Fruit fly (Drosophila melanogaster): ENCODE results near the gene CG1146.
A peak's percentile ranks its signal among the peaks of the same experiment; 100 is the strongest.

CG1146 gene

dm6 chr3L:2536969-2537600 lies 48.5 kb downstream of the CG1146 start (continued):
- TF ChIP-seq Dp (GFP tag; optimal IDR thresholded peaks at IDR 0.05), result no peak
- peak; percentile 20 for TF ChIP-seq NfI (GFP tag; optimal IDR thresholded peaks at IDR 0.05)
- TF ChIP-seq rib (GFP tag; IDR thresholded peaks at IDR 0.05), result peak; percentile 39; the same call in 1 of the 2 replicates
- no peak for TF ChIP-seq Atf-2 (GFP tag; optimal IDR thresholded peaks at IDR 0.05)
- TF ChIP-seq CG15514 (GFP tag; optimal IDR thresholded peaks at IDR 0.05), result peak; percentile 79
- peak; percentile 70 for TF ChIP-seq CG8359 (GFP tag; optimal IDR thresholded peaks at IDR 0.05; ENCODE audit: borderline replicate concordance)
- TF ChIP-seq CG11504 (tag; optimal IDR thresholded peaks at IDR 0.05), result peak; percentile 67
- TF ChIP-seq CG7271 (tag; optimal IDR thresholded peaks at IDR 0.05), result peak; percentile 44
- TF ChIP-seq CG8388 (GFP tag; optimal IDR thresholded peaks at IDR 0.05), result no peak
- 0 out of 3 replicates have a peak, but pooled peaks have one; percentile 36 for TF ChIP-seq z (GFP tag; IDR thresholded peaks at IDR 0.05)
- peak; percentile 39 for TF ChIP-seq en (GFP tag; optimal IDR thresholded peaks at IDR 0.05)
- TF ChIP-seq Nf-YB (GFP tag; optimal IDR thresholded peaks at IDR 0.05), result peak; percentile 36
- TF ChIP-seq CG8281 (tag; optimal IDR thresholded peaks at IDR 0.05), result peak; percentile 46
- peak in 1 of 2 experiments; percentile 93 for TF ChIP-seq Hr78 (GFP tag; optimal IDR thresholded peaks at IDR 0.05)
- TF ChIP-seq CG6272 (GFP tag; IDR thresholded peaks at IDR 0.05), result no peak
- TF ChIP-seq HmgZ (tag; optimal IDR thresholded peaks at IDR 0.05), result peak; percentile 61
- TF ChIP-seq crc (GFP tag; optimal IDR thresholded peaks at IDR 0.05), result peak; percentile 48
- TF ChIP-seq CG32772 (GFP tag; IDR thresholded peaks at IDR 0.05), result no peak
- no peak for TF ChIP-seq tin (GFP tag; optimal IDR thresholded peaks at IDR 0.05)
- TF ChIP-seq HHEX (GFP tag; optimal IDR thresholded peaks at IDR 0.05), result peak; percentile 79
- TF ChIP-seq ato (GFP tag; IDR thresholded peaks at IDR 0.05; ENCODE audit: partially characterized antibody), result no peak
- peak; percentile 75 for TF ChIP-seq CG3281 (GFP tag; optimal IDR thresholded peaks at IDR 0.05)
- peak; percentile 56; the same call in 2 of the 3 replicates for TF ChIP-seq zfh1 (GFP tag; IDR thresholded peaks at IDR 0.05)
- TF ChIP-seq klu (GFP tag; IDR thresholded peaks at IDR 0.05), result no peak
- peak; percentile 57; the same call in 1 of the 3 replicates for TF ChIP-seq Mrtf (GFP tag; IDR thresholded peaks at IDR 0.05)
- 0 out of 2 replicates have a peak, but pooled peaks have one; percentile 44 for TF ChIP-seq CG32767 (GFP tag; IDR thresholded peaks at IDR 0.05)
- TF ChIP-seq usp (GFP tag; optimal IDR thresholded peaks at IDR 0.05), result no peak
- no peak for TF ChIP-seq CG12155 (GFP tag; optimal IDR thresholded peaks at IDR 0.05)
- TF ChIP-seq D19B (GFP tag; optimal IDR thresholded peaks at IDR 0.05), result peak; percentile 34
- no peak for TF ChIP-seq ham (GFP tag; IDR thresholded peaks at IDR 0.05)
- peak in 1 of 2 experiments; percentile 27 for TF ChIP-seq eve (GFP tag; optimal IDR thresholded peaks at IDR 0.05)
- no peak for TF ChIP-seq Elba2 (GFP tag; optimal IDR thresholded peaks at IDR 0.05)
- peak; percentile 1 for TF ChIP-seq Ets97D (GFP tag; optimal IDR thresholded peaks at IDR 0.05)
- peak; percentile 60 for TF ChIP-seq CG6683 (GFP tag; optimal IDR thresholded peaks at IDR 0.05)
- no peak for TF ChIP-seq Taf1 (GFP tag; IDR thresholded peaks at IDR 0.05)
- no peak for TF ChIP-seq Mad (GFP tag; optimal IDR thresholded peaks at IDR 0.05)
- no peak for TF ChIP-seq yki (optimal IDR thresholded peaks at IDR 0.05)
- peak; percentile 41 for TF ChIP-seq grau (tag; optimal IDR thresholded peaks at IDR 0.05)
- no peak for TF ChIP-seq wor (GFP tag; IDR thresholded peaks at IDR 0.05)
- TF ChIP-seq CG1647 (GFP tag; optimal IDR thresholded peaks at IDR 0.05), result no peak
- peak; percentile 66 for TF ChIP-seq scrt (GFP tag; optimal IDR thresholded peaks at IDR 0.05)
- TF ChIP-seq CG3163 (GFP tag; optimal IDR thresholded peaks at IDR 0.05), result no peak
- TF ChIP-seq CG7786 (GFP tag; optimal IDR thresholded peaks at IDR 0.05), result no peak
- TF ChIP-seq crol (GFP tag; IDR thresholded peaks at IDR 0.05), result no peak
- peak; percentile 65 for TF ChIP-seq Rfx (GFP tag; IDR thresholded peaks at IDR 0.05)
- TF ChIP-seq CG8924 (tag; optimal IDR thresholded peaks at IDR 0.05), result peak; percentile 42
- TF ChIP-seq CG1233 (GFP tag; optimal IDR thresholded peaks at IDR 0.05), result peak; percentile 77
- peak; percentile 61 for TF ChIP-seq CG4360 (GFP tag; IDR thresholded peaks at IDR 0.05)
- TF ChIP-seq Sin3A (optimal IDR thresholded peaks at IDR 0.05), result no peak
- TF ChIP-seq Dfd (GFP tag; optimal IDR thresholded peaks at IDR 0.05), result no peak
- TF ChIP-seq CG30403 (GFP tag; optimal IDR thresholded peaks at IDR 0.05), result peak; percentile 43
